Fruit fly (Drosophila melanogaster) whole organism, embryonic: ENCODE measurements around the gene Nup160.
A peak's percentile ranks its signal among the peaks of the same experiment; 100 is the strongest.

Source experiments
- Aef1 ChIP-seq: fragments of 200-800 bp; sonication (Bioruptor generic); IDR thresholded peaks from 3 replicates; pipeline ENCODE4 v1.3.6; 2022; ENCODE audit warnings: missing biosample characterization, missing genetic modification characterization
- CG10462 ChIP-seq: fragments of 200-800 bp; sonication (Bioruptor generic); optimal IDR thresholded peaks from 2 replicates; lab custom pipeline; 2016; ENCODE audit warnings: missing biosample characterization, missing genetic modification characterization
- CG16813 ChIP-seq: fragments of 200-800 bp; sonication (Bioruptor generic); IDR thresholded peaks from 3 replicates; pipeline ENCODE4 v1.3.6; 2022; ENCODE audit warnings: missing biosample characterization, missing genetic modification characterization; ENCODE audit not compliant: partially characterized antibody
- CG16863 ChIP-seq: fragments of 200-800 bp; sonication (Bioruptor generic); optimal IDR thresholded peaks from 3 replicates; lab custom pipeline; 2016; ENCODE audit warnings: missing biosample characterization, missing genetic modification characterization
- CG2875 ChIP-seq: fragments of 200-800 bp; sonication (Bioruptor generic); optimal IDR thresholded peaks from 2 replicates; lab custom pipeline; 2017; ENCODE audit warnings: missing biosample characterization, mild to moderate bottlenecking, missing genetic modification characterization, missing genetic modification reagents
- CG3847 ChIP-seq: fragments of 200-800 bp; sonication (Bioruptor generic); IDR thresholded peaks from 2 replicates; pipeline ENCODE4 v1.3.6; 2022; ENCODE audit warnings: missing biosample characterization, missing genetic modification characterization
- CG4360 ChIP-seq: fragments of 200-800 bp; sonication (Bioruptor generic); IDR thresholded peaks from 2 replicates; pipeline ENCODE4 v1.3.6; 2022; ENCODE audit warnings: missing biosample characterization, missing genetic modification characterization
- CrebB ChIP-seq: fragments of 200-800 bp; sonication (Bioruptor generic); optimal IDR thresholded peaks from 3 replicates; lab custom pipeline; 2018; ENCODE audit warnings: missing biosample characterization, mild to moderate bottlenecking, missing genetic modification characterization
- Dip3 ChIP-seq: fragments of 200-800 bp; sonication (Bioruptor generic); optimal IDR thresholded peaks from 3 replicates; lab custom pipeline; 2016; ENCODE audit warnings: missing biosample characterization, missing genetic modification characterization
- Drgx ChIP-seq: fragments of 200-800 bp; sonication (Bioruptor generic); IDR thresholded peaks from 2 replicates; pipeline ENCODE4 v1.3.6; 2022; ENCODE audit warnings: missing biosample characterization, missing genetic modification characterization
- E2f1 ChIP-seq: fragments of 200-800 bp; sonication (Bioruptor generic); IDR thresholded peaks from 2 replicates; pipeline ENCODE4 v1.3.6; 2022; ENCODE audit warnings: missing biosample characterization, missing genetic modification characterization
- Gsc ChIP-seq: fragments of 200-800 bp; sonication (Bioruptor generic); IDR thresholded peaks from 2 replicates; pipeline ENCODE4 v1.3.6; 2022; ENCODE audit warnings: missing biosample characterization, missing genetic modification characterization
- Gug ChIP-seq: fragments of 200-800 bp; sonication (Bioruptor generic); IDR thresholded peaks from 4 replicates; pipeline ENCODE4 v1.3.6; 2022; ENCODE audit warnings: missing biosample characterization, missing genetic modification characterization
- HLH54F ChIP-seq: fragments of 200-800 bp; sonication (Bioruptor generic); optimal IDR thresholded peaks from 3 replicates; lab custom pipeline; 2016; ENCODE audit warnings: missing biosample characterization, missing genetic modification characterization
- Rx ChIP-seq: fragments of 200-800 bp; sonication (Bioruptor generic); IDR thresholded peaks from 2 replicates; pipeline ENCODE4 v1.3.6; 2022; ENCODE audit warnings: missing biosample characterization, missing genetic modification characterization
- Sox100B ChIP-seq: fragments of 200-800 bp; sonication (Bioruptor generic); optimal IDR thresholded peaks from 3 replicates; lab custom pipeline; 2018; ENCODE audit warnings: missing biosample characterization, mild to moderate bottlenecking, missing genetic modification characterization
- aop ChIP-seq: fragments of 200-800 bp; sonication (Bioruptor generic); IDR thresholded peaks from 2 replicates; pipeline ENCODE4 v1.3.6; 2022; ENCODE audit warnings: missing biosample characterization, missing genetic modification characterization
- br ChIP-seq: fragments of >200 bp; optimal IDR thresholded peaks from 2 replicates; lab custom pipeline; 2017
- cg ChIP-seq: fragments of 200-800 bp; sonication (Bioruptor generic); optimal IDR thresholded peaks from 3 replicates; lab custom pipeline; 2019; ENCODE audit warnings: missing biosample characterization, mild to moderate bottlenecking, missing genetic modification characterization, moderate library complexity
- corto ChIP-seq: fragments of 200-800 bp; sonication (Bioruptor generic); optimal IDR thresholded peaks from 2 replicates; lab custom pipeline; 2016; ENCODE audit warnings: missing biosample characterization, mild to moderate bottlenecking, missing genetic modification characterization, moderate library complexity
- dati ChIP-seq: fragments of 200-800 bp; sonication (Bioruptor generic); IDR thresholded peaks from 2 replicates; pipeline ENCODE4 v1.3.6; 2022; ENCODE audit warnings: missing biosample characterization, missing genetic modification characterization
- dimm ChIP-seq: fragments of 200-800 bp; sonication (Bioruptor generic); IDR thresholded peaks from 2 replicates; pipeline ENCODE4 v1.3.6; 2022; ENCODE audit warnings: missing biosample characterization, missing genetic modification characterization
- en ChIP-seq: fragments of 200-800 bp; sonication (Bioruptor generic); optimal IDR thresholded peaks from 2 replicates; lab custom pipeline; 2016; ENCODE audit warnings: missing biosample characterization, missing genetic modification characterization
- ewg ChIP-seq: fragments of 200-800 bp; sonication (Bioruptor generic); optimal IDR thresholded peaks from 3 replicates; lab custom pipeline; 2017; ENCODE audit warnings: mild to moderate bottlenecking, missing biosample characterization, missing genetic modification reagents, missing genetic modification characterization
- grn ChIP-seq: fragments of 200-800 bp; sonication (Bioruptor generic); optimal IDR thresholded peaks from 3 replicates; lab custom pipeline; 2017; ENCODE audit warnings: missing biosample characterization, missing genetic modification characterization
- hb ChIP-seq: fragments of 200-800 bp; sonication (Bioruptor generic); IDR thresholded peaks from 3 replicates; pipeline ENCODE4 v1.3.6; 2022; ENCODE audit warnings: missing biosample characterization, missing genetic modification characterization; ENCODE audit not compliant: partially characterized antibody
- her ChIP-seq: fragments of 200-800 bp; sonication (Bioruptor generic); optimal IDR thresholded peaks from 2 replicates; lab custom pipeline; 2016; ENCODE audit warnings: missing biosample characterization, missing genetic modification characterization
- hth ChIP-seq: fragments of >200 bp; optimal IDR thresholded peaks from 2 replicates; lab custom pipeline; 2017; ENCODE audit warnings: inconsistent platforms
- ind ChIP-seq: fragments of 200-800 bp; sonication (Bioruptor generic); optimal IDR thresholded peaks from 3 replicates; lab custom pipeline; 2016; ENCODE audit warnings: missing biosample characterization, missing genetic modification characterization
- lov ChIP-seq, 2 experiments: fragments of 200-800 bp in 1 of 2; fragments of >200 bp in 1 of 2; sonication (Bioruptor generic) in 1 of 2; IDR thresholded peaks in 1 of 2; optimal IDR thresholded peaks in 1 of 2; 2 replicates in 1 of 2; 3 replicates in 1 of 2; pipeline versions ENCODE4 v1.3.6 to Lab custom; 2017 to 2022; ENCODE audit warnings: missing biosample characterization in 1 of 2, missing genetic modification characterization in 1 of 2
- mld ChIP-seq: fragments of 200-800 bp; sonication (Bioruptor generic); IDR thresholded peaks from 3 replicates; pipeline ENCODE4 v1.3.6; 2022; ENCODE audit warnings: missing biosample characterization, missing genetic modification characterization; ENCODE audit not compliant: partially characterized antibody
- nerfin-2 ChIP-seq: fragments of 200-800 bp; sonication (Bioruptor generic); IDR thresholded peaks from 2 replicates; pipeline ENCODE4 v1.3.6; 2022; ENCODE audit warnings: missing biosample characterization, missing genetic modification characterization; ENCODE audit not compliant: partially characterized antibody
- nom ChIP-seq: fragments of 200-800 bp; sonication (Bioruptor generic); optimal IDR thresholded peaks from 2 replicates; lab custom pipeline; 2017; ENCODE audit warnings: missing biosample characterization, missing genetic modification characterization, mild to moderate bottlenecking, moderate library complexity, missing genetic modification reagents
- peb ChIP-seq: fragments of 200-800 bp; sonication (Bioruptor generic); IDR thresholded peaks from 2 replicates; pipeline ENCODE4 v1.3.6; 2022; ENCODE audit warnings: missing biosample characterization, missing genetic modification characterization
- pho ChIP-seq: fragments of 200-800 bp; sonication (Bioruptor generic); optimal IDR thresholded peaks from 2 replicates; lab custom pipeline; 2016; ENCODE audit warnings: missing biosample characterization, missing genetic modification characterization
- salm ChIP-seq: fragments of 200-800 bp; sonication (Bioruptor generic); optimal IDR thresholded peaks from 2 replicates; lab custom pipeline; 2018; ENCODE audit warnings: missing biosample characterization, mild to moderate bottlenecking, missing genetic modification characterization
- sens ChIP-seq: fragments of 200-800 bp; sonication (Bioruptor generic); peaks from one replicate; lab custom pipeline; 2016; ENCODE audit warnings: missing biosample characterization, missing genetic modification characterization

Nup160 gene

DNA sequence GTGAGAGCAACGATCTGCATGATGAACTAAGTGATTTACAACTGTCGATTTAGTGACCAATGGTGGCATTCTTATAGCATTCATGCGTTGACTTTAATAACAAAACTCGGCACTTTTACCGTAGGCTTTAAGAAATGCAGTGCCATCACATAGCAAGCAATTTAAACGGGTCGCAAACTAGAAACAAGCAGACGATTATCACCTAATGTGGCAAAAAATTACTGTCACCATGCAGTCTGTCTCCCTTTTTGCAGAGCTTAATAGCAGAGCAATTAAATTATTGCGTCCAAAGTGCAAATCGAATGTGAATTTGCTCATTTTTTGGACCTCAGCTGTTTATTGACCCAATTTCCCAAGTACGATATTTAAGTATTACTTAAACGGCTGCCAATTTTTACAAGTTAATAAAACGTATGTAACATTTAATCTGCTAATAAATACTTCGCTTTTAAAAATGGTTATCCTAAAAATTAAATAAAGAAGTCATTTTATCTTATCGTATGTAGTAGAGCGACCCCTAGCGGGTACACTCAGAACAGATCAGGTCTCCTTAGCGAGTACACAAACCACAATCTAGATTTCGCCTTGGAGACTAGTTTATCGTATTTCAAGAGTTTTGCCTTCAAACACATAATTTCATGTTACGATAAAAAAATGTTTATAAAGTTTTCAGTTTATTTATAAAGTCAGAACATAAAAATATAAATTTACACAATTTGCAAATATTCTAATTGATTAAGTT is 48.2 kb downstream of the Nup160 start, which contains the start of gene Vm32E (continued):
- TF ChIP-seq hth (lab: Kevin White, UChicago) = no peak
- TF ChIP-seq Sox100B = no peak
- TF ChIP-seq, all 482 proteins: peak for 15

DNA sequence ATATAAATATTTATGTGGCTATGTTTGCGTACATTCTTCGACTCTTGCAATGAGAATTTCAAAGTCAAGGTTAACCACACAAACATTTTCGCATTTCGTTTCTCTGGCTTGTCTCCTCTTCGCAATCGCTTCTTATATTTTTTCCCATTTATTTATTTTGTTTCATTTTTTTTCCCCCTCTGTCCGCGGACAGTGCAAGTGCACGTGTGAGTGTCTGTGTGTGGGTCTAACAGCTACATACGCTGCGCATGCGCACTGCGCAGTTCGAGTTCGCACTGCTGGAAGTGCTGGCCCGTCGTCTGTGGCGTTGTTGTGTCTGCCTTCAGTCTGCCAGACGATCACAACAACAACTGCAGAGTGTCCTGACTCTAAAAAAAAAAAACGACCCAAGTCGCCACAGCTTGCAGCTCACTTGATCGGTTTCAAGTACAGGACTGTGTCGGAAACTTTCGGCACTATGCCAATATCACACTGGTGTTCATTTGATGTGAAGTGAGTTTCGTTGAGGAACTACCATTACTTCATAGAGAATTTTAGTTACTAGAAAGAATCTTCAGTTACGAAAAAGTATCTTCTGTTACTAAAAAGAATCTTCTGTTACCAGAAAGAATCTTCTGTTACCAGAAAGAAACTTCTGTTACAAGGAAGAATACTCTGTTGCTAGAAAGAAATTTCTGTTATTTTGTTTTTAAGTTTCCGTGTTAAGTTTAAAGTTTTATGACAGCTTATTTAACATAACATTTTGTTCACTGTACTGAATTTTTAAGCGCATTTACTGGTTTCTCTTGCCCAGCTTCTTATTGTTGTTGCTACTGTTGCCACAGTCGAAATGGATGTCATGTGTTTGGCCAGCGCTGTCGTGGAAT is 52.0 kb downstream of the Nup160 start:
- TF ChIP-seq pho (GFP tag; lab: Kevin White, UChicago) = no peak
- TF ChIP-seq ewg (GFP tag; lab: Kevin White, UChicago) = peak; percentile 9
- TF ChIP-seq corto (GFP tag; lab: Kevin White, UChicago) = peak; percentile 8
- no peak for TF ChIP-seq peb (GFP tag; lab: Robert Waterston, UW)
- TF ChIP-seq her (GFP tag; lab: Kevin White, UChicago) = no peak
- peak; percentile 44 for TF ChIP-seq Drgx
- no peak for TF ChIP-seq CrebB (tag; lab: Kevin White, UChicago)
- peak; percentile 2 for TF ChIP-seq cg
- 0 out of 3 replicates have a peak, but pooled peaks have one; percentile 6 for TF ChIP-seq mld
- TF ChIP-seq CG2875 (GFP tag; lab: Kevin White, UChicago) = no peak
- TF ChIP-seq sens (GFP tag; lab: Kevin White, UChicago) = peak; percentile 11
- TF ChIP-seq lov (optimal IDR thresholded peaks at IDR 0.05; lab: Kevin White, UChicago) = no peak
- TF ChIP-seq lov (GFP tag; IDR thresholded peaks at IDR 0.05; lab: Robert Waterston, UW) = 0 out of 3 replicates have a peak, but pooled peaks have one; percentile 21
- TF ChIP-seq Aef1 (GFP tag; lab: Robert Waterston, UW) = no peak
- peak; percentile 41 for TF ChIP-seq nom (GFP tag; lab: Kevin White, UChicago)
- TF ChIP-seq E2f1 (GFP tag; lab: Robert Waterston, UW) = no peak
- TF ChIP-seq en (GFP tag; lab: Kevin White, UChicago) = no peak
- no peak for TF ChIP-seq HLH54F (GFP tag; lab: Kevin White, UChicago)
- peak; percentile 57; the same call in 1 of the 2 replicates for TF ChIP-seq CG4360 (GFP tag; lab: Robert Waterston, UW)
- TF ChIP-seq aop (GFP tag; lab: Robert Waterston, UW) = no peak
- TF ChIP-seq, all 482 proteins: peak for 9

dm6 chr2L:11178334-11178733 is 54.8 kb downstream of the Nup160 start:
- TF ChIP-seq dimm (GFP tag; lab: Robert Waterston, UW) = no peak
- no peak for TF ChIP-seq her (GFP tag; lab: Kevin White, UChicago)
- TF ChIP-seq CG16863 (GFP tag; lab: Kevin White, UChicago) = no peak
- TF ChIP-seq CG16813 (GFP tag; lab: Robert Waterston, UW) = no peak
- TF ChIP-seq nerfin-2 (GFP tag; lab: Robert Waterston, UW) = 0 out of 2 replicates have a peak, but pooled peaks have one; percentile 14
- TF ChIP-seq br = no peak
- TF ChIP-seq Gsc (GFP tag; lab: Robert Waterston, UW) = no peak
- TF ChIP-seq ind (GFP tag; lab: Kevin White, UChicago) = no peak
- no peak for TF ChIP-seq grn
- no peak for TF ChIP-seq dati (GFP tag; lab: Robert Waterston, UW)
- TF ChIP-seq CG3847 (GFP tag; lab: Robert Waterston, UW) = 0 out of 2 replicates have a peak, but pooled peaks have one; percentile 4
- no peak for TF ChIP-seq Gug (GFP tag; lab: Robert Waterston, UW)
- TF ChIP-seq Dip3 (GFP tag; lab: Kevin White, UChicago) = no peak
- no peak for TF ChIP-seq salm (tag; lab: Kevin White, UChicago)
- no peak for TF ChIP-seq hb (GFP tag; lab: Robert Waterston, UW)
- no peak for TF ChIP-seq CG10462 (GFP tag; lab: Kevin White, UChicago)
- no peak for TF ChIP-seq Rx (GFP tag; lab: Robert Waterston, UW)
